Fruit fly (Drosophila melanogaster) whole organism, pupa: Measurements from ENCODE around the gene CG12672.

Experiments used
- CG13204 ChIP-seq: fragments of 200-800 bp; sonication (Bioruptor generic); optimal IDR thresholded peaks from 2 replicates; lab custom pipeline; 2018; ENCODE audit warnings: missing biosample characterization, mild to moderate bottlenecking, missing genetic modification characterization, moderate library complexity
- CG14655 ChIP-seq: fragments of 200-800 bp; sonication (Bioruptor generic); optimal IDR thresholded peaks from 3 replicates; lab custom pipeline; 2017; ENCODE audit warnings: mild to moderate bottlenecking, missing biosample characterization, missing genetic modification reagents, missing genetic modification characterization
- CG17806 ChIP-seq: fragments of 200-800 bp; sonication (Bioruptor generic); optimal IDR thresholded peaks from 2 replicates; lab custom pipeline; 2018; ENCODE audit warnings: missing biosample characterization, mild to moderate bottlenecking, missing genetic modification characterization, moderate library complexity
- EcR ChIP-seq: fragments of 200-800 bp; sonication (Bioruptor generic); optimal IDR thresholded peaks from 3 replicates; lab custom pipeline; 2019; ENCODE audit warnings: missing biosample characterization, missing genetic modification characterization, mild to moderate bottlenecking, moderate library complexity, missing genetic modification reagents
- Ets98B ChIP-seq: fragments of 200-800 bp; sonication (Bioruptor generic); IDR thresholded peaks from 2 replicates; pipeline ENCODE4 v1.3.6; 2022; ENCODE audit warnings: missing biosample characterization, missing genetic modification characterization

DNA sequence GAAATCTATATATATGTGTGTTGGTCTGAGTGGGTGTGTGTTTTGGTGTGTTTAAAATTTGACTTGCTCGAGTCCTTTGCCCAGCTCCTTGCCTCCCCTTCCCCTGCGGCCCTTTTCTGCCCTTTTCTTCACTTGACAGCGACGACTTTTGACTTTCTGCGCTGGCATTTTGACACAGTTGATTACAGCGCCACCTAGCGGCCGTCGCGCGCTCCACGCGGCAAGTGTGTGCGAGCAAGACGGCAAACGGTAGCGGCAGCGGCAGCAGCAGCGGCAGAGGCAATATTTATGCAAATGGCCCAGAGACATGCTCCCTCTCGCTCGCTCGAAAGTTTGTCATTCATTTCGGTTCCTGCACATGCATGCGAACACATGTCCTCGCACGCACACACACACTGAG is 44.7 kb upstream of the CG12672 start:
- TF ChIP-seq CG17806 (tag; lab: Kevin White, UChicago) (no peak), Ets98B (GFP tag; lab: Robert Waterston, UW) (no peak), CG14655 (GFP tag; lab: Kevin White, UChicago) (no peak), EcR (GFP tag; lab: Kevin White, UChicago) (no peak), CG13204 (GFP tag; lab: Kevin White, UChicago) (peak; percentile 5)
